Fruit fly (Drosophila melanogaster) whole organism, wandering third instar larva: ENCODE results near the gene TAF1B.

ENCODE experiments used
- Abd-B ChIP-seq: fragments of >200 bp; optimal IDR thresholded peaks from 2 replicates; lab custom pipeline; 2017; ENCODE audit warnings: missing biosample characterization, missing genetic modification characterization
- CG9705 ChIP-seq: fragments of 200-800 bp; sonication (Bioruptor generic); optimal IDR thresholded peaks from 2 replicates; lab custom pipeline; 2018; ENCODE audit warnings: missing biosample characterization, mild to moderate bottlenecking, missing genetic modification characterization
- Dif ChIP-seq: fragments of 200-275, 200-300 bp; sonication (Bioruptor generic); optimal IDR thresholded peaks from 2 replicates; lab custom pipeline; 2018; ENCODE audit warnings: missing biosample characterization, missing genetic modification characterization; ENCODE audit not compliant: partially characterized antibody
- Myc ChIP-seq: fragments of >200 bp; optimal IDR thresholded peaks from 2 replicates; lab custom pipeline; 2017
- brk ChIP-seq: fragments of 200-800 bp; sonication (Bioruptor generic); optimal IDR thresholded peaks from 2 replicates; lab custom pipeline; 2016; ENCODE audit warnings: missing biosample characterization, mild to moderate bottlenecking, missing genetic modification characterization
- psq ChIP-seq: fragments of 200-800 bp; sonication (Bioruptor generic); optimal IDR thresholded peaks from 3 replicates; lab custom pipeline; 2017; ENCODE audit warnings: missing biosample characterization, mild to moderate bottlenecking, missing genetic modification characterization, moderate library complexity
- usp ChIP-seq: fragments of >200 bp; optimal IDR thresholded peaks from 2 replicates; lab custom pipeline; 2017; ENCODE audit warnings: missing biosample characterization, missing genetic modification characterization

DNA sequence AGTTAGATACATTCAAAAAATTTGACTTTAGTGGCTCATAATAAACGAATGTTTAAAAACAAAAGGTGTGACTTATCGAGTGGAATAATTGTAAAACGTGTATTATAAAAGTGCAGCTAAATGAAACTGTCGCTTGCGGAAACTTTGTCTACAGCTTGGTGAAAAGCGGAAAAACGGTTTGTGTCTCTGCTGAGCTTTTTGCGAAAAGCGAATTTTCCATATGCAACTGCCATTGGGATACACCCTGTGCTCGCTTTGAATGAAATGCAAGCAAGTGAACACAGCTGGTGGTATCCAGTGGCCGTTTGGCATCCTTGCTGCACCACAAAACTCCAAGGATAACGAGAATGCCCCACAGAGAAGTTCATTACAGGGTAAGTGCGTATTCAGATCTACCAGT is 53.1 kb downstream of the TAF1B start:
- TF ChIP-seq psq (GFP tag; lab: Kevin White, UChicago) = no peak
- no peak for TF ChIP-seq Abd-B (GFP tag; lab: Kevin White, UChicago)
- TF ChIP-seq CG9705 (GFP tag; lab: Kevin White, UChicago) = no peak
- TF ChIP-seq Myc (lab: Kevin White, UChicago) = no peak
- TF ChIP-seq brk = no peak
- no peak for TF ChIP-seq usp
- no peak for TF ChIP-seq Dif (GFP tag; lab: Kevin White, UChicago)
